Fruit fly (Drosophila melanogaster) whole organism, prepupa: ENCODE data around the gene CG42335.

Source experiments
- CG10631 ChIP-seq: fragments of 200-800 bp; sonication (Bioruptor generic); optimal IDR thresholded peaks from 2 replicates; lab custom pipeline; 2016; ENCODE audit warnings: missing biosample characterization, missing genetic modification characterization
- CG11294 ChIP-seq: fragments of 200-800 bp; sonication (Bioruptor generic); IDR thresholded peaks from 2 replicates; pipeline ENCODE4 v1.3.6; 2022; ENCODE audit warnings: missing biosample characterization, missing genetic modification characterization
- CG3032 ChIP-seq: fragments of 200-800 bp; optimal IDR thresholded peaks from 2 replicates; lab custom pipeline; 2019; ENCODE audit warnings: missing biosample characterization, mild to moderate bottlenecking, missing genetic modification characterization, moderate library complexity
- CG31627 ChIP-seq: fragments of 200-800 bp; sonication (Bioruptor generic); optimal IDR thresholded peaks from 3 replicates; lab custom pipeline; 2016; ENCODE audit warnings: missing biosample characterization, missing genetic modification characterization
- CG3919 ChIP-seq: fragments of 200-800 bp; sonication (Bioruptor generic); optimal IDR thresholded peaks from 3 replicates; lab custom pipeline; 2016; ENCODE audit warnings: missing biosample characterization, missing genetic modification characterization
- CG8119 ChIP-seq: fragments of 200-800 bp; sonication (Bioruptor generic); IDR thresholded peaks from 3 replicates; pipeline ENCODE4 v1.3.6; 2022; ENCODE audit warnings: missing biosample characterization, missing genetic modification characterization
- CG8319 ChIP-seq: fragments of 200-800 bp; sonication (Bioruptor generic); optimal IDR thresholded peaks from 3 replicates; lab custom pipeline; 2016; ENCODE audit warnings: missing biosample characterization, missing genetic modification characterization
- Ets96B ChIP-seq: fragments of 200-800 bp; optimal IDR thresholded peaks from 2 replicates; lab custom pipeline; 2019; ENCODE audit warnings: missing biosample characterization, mild to moderate bottlenecking, missing genetic modification characterization, moderate library complexity
- Hr38 ChIP-seq: sonication (Bioruptor generic); optimal IDR thresholded peaks from 2 replicates; lab custom pipeline; 2016; ENCODE audit warnings: missing biosample characterization, missing genetic modification characterization
- Hr39 ChIP-seq: fragments of 200-800 bp; sonication (Bioruptor generic); optimal IDR thresholded peaks from 2 replicates; lab custom pipeline; 2016; ENCODE audit warnings: missing biosample characterization, missing genetic modification characterization
- Sox14 ChIP-seq: fragments of 200-800 bp; sonication (Bioruptor generic); optimal IDR thresholded peaks from 3 replicates; lab custom pipeline; 2016; ENCODE audit warnings: missing biosample characterization, missing genetic modification characterization
- Sox15 ChIP-seq: fragments of 200-800 bp; sonication (Bioruptor generic); optimal IDR thresholded peaks from 3 replicates; lab custom pipeline; 2016; ENCODE audit warnings: missing biosample characterization, missing genetic modification characterization
- dsx ChIP-seq: fragments of 200-800 bp; optimal IDR thresholded peaks from 3 replicates; lab custom pipeline; 2019; ENCODE audit warnings: missing biosample characterization, mild to moderate bottlenecking, missing genetic modification characterization, moderate library complexity; ENCODE audit not compliant: poor library complexity, severe bottlenecking
- fkh ChIP-seq: fragments of 200-800 bp; sonication (Bioruptor generic); optimal IDR thresholded peaks from 3 replicates; lab custom pipeline; 2017; ENCODE audit warnings: missing biosample characterization, mild to moderate bottlenecking, missing genetic modification characterization, moderate library complexity

- no peak for TF ChIP-seq CG3032 (tag; lab: Kevin White, UChicago)
- TF ChIP-seq CG10631 (GFP tag; lab: Kevin White, UChicago) = no peak
- no peak for TF ChIP-seq fkh (GFP tag; lab: Kevin White, UChicago)
- TF ChIP-seq Sox15 (GFP tag; lab: Kevin White, UChicago) = no peak
- TF ChIP-seq Sox14 (GFP tag; lab: Kevin White, UChicago) = no peak
- no peak for TF ChIP-seq CG31627
- no peak for TF ChIP-seq dsx
- TF ChIP-seq CG3919 (GFP tag; lab: Kevin White, UChicago) = no peak
- TF ChIP-seq Hr38 (GFP tag; lab: Kevin White, UChicago) = no peak
- TF ChIP-seq Ets96B (tag; lab: Kevin White, UChicago) = no peak
- TF ChIP-seq CG8319 (GFP tag; lab: Kevin White, UChicago) = no peak
- TF ChIP-seq Hr39 (GFP tag; lab: Kevin White, UChicago) = no peak
- no peak for TF ChIP-seq CG8119 (GFP tag; lab: Robert Waterston, UW)
- TF ChIP-seq CG11294 (GFP tag; lab: Robert Waterston, UW) = no peak
Measured at dm6 chr3R:21748954-21749920, 9.3 kb upstream of the CG42335 start, which contains the start of gene CG31233.
